Worm (Caenorhabditis elegans) whole organism, mixed stage, embryonic: ENCODE measurements around the gene ric-8.
A peak's percentile ranks its signal among the peaks of the same experiment; 100 is the strongest.

Source experiments
- M03D4.4 ChIP-seq: sonication (generic microtip); optimal IDR thresholded peaks from 2 replicates; lab custom pipeline; 2017; ENCODE audit warnings: mild to moderate bottlenecking, missing genetic modification characterization, missing compliant biosample characterization
- bed-3 ChIP-seq: fragments of 200-800 bp; sonication (Bioruptor generic); optimal IDR thresholded peaks from 3 replicates; lab custom pipeline; 2018; ENCODE audit warnings: mild to moderate bottlenecking, missing genetic modification characterization, moderate library complexity, missing compliant biosample characterization
- blmp-1 ChIP-seq: fragments of 150-350 bp; optimal IDR thresholded peaks from 2 replicates; lab custom pipeline; 2014; ENCODE audit warnings: missing biosample characterization, missing genetic modification characterization
- ceh-39 ChIP-seq: fragments of 150-350 bp; optimal IDR thresholded peaks from 2 replicates; lab custom pipeline; 2014; ENCODE audit warnings: missing biosample characterization, missing genetic modification characterization
- ceh-43 ChIP-seq: fragments of 200-800 bp; sonication (Bioruptor generic); optimal IDR thresholded peaks from 2 replicates; lab custom pipeline; 2018; ENCODE audit warnings: mild to moderate bottlenecking, missing genetic modification characterization, moderate library complexity, missing compliant biosample characterization
- ceh-83 ChIP-seq: fragments of 200-800 bp; sonication (Bioruptor generic); optimal IDR thresholded peaks from 2 replicates; lab custom pipeline; 2018; ENCODE audit warnings: mild to moderate bottlenecking, missing genetic modification characterization, missing compliant biosample characterization
- cnd-1 ChIP-seq: fragments of 200-800 bp; sonication (Bioruptor generic); optimal IDR thresholded peaks from 2 replicates; lab custom pipeline; 2018; ENCODE audit warnings: mild to moderate bottlenecking, missing genetic modification characterization, missing compliant biosample characterization
- drap-1 ChIP-seq: fragments of 200-800 bp; sonication (Bioruptor generic); optimal IDR thresholded peaks from 3 replicates; lab custom pipeline; 2018; ENCODE audit warnings: mild to moderate bottlenecking, missing genetic modification characterization, missing compliant biosample characterization
- elt-1 ChIP-seq: sonication (generic microtip); optimal IDR thresholded peaks from 2 replicates; lab custom pipeline; 2017; ENCODE audit warnings: missing genetic modification characterization, mild to moderate bottlenecking, missing compliant biosample characterization, antibody characterized with exemption, moderate library complexity, borderline replicate concordance; ENCODE audit not compliant: insufficient read depth
- elt-3 ChIP-seq: fragments of 150-350 bp; optimal IDR thresholded peaks from 2 replicates; lab custom pipeline; 2014; ENCODE audit warnings: missing biosample characterization, missing genetic modification characterization
- flh-1 ChIP-seq: fragments of 200-800 bp; sonication (Bioruptor generic); optimal IDR thresholded peaks from 2 replicates; lab custom pipeline; 2018; ENCODE audit warnings: mild to moderate bottlenecking, missing genetic modification characterization, moderate library complexity, missing compliant biosample characterization
- ham-2 ChIP-seq: fragments of 200-800 bp; sonication (Bioruptor generic); optimal IDR thresholded peaks from 2 replicates; lab custom pipeline; 2018; ENCODE audit warnings: mild to moderate bottlenecking, missing genetic modification characterization, missing compliant biosample characterization
- hlh-1 ChIP-seq: fragments of 150-350 bp; optimal IDR thresholded peaks from 2 replicates; lab custom pipeline; 2014; ENCODE audit warnings: missing biosample characterization, missing genetic modification reagents, missing genetic modification characterization
- lin-13 ChIP-seq: fragments of 150-350 bp; optimal IDR thresholded peaks from 2 replicates; lab custom pipeline; 2014; ENCODE audit warnings: missing biosample characterization, missing genetic modification characterization
- lin-32 ChIP-seq: fragments of 200-800 bp; sonication (Bioruptor generic); optimal IDR thresholded peaks from 2 replicates; lab custom pipeline; 2018; ENCODE audit warnings: mild to moderate bottlenecking, missing genetic modification characterization, missing compliant biosample characterization
- lsy-2 ChIP-seq: fragments of 150-350 bp; optimal IDR thresholded peaks from 2 replicates; lab custom pipeline; 2014; ENCODE audit warnings: missing biosample characterization, missing genetic modification characterization
- mab-5 ChIP-seq: fragments of 150-350 bp; optimal IDR thresholded peaks from 2 replicates; lab custom pipeline; 2014; ENCODE audit warnings: missing biosample characterization, missing genetic modification characterization
- mls-2 ChIP-seq: sonication (generic microtip); optimal IDR thresholded peaks from 2 replicates; lab custom pipeline; 2016; ENCODE audit warnings: mild to moderate bottlenecking, missing genetic modification characterization, moderate library complexity, missing compliant biosample characterization
- nhr-12 ChIP-seq: fragments of 150-350 bp; optimal IDR thresholded peaks from 2 replicates; lab custom pipeline; 2014; ENCODE audit warnings: missing biosample characterization, missing genetic modification characterization
- nhr-2 ChIP-seq: fragments of 150-350 bp; optimal IDR thresholded peaks from 2 replicates; lab custom pipeline; 2014; ENCODE audit warnings: missing biosample characterization, missing genetic modification characterization
- nhr-237 ChIP-seq: fragments of 150-350 bp; optimal IDR thresholded peaks from 2 replicates; lab custom pipeline; 2014; ENCODE audit warnings: missing biosample characterization, missing genetic modification characterization
- nhr-28 ChIP-seq: fragments of 150-350 bp; optimal IDR thresholded peaks from 2 replicates; lab custom pipeline; 2014; ENCODE audit warnings: missing biosample characterization, missing genetic modification characterization
- nhr-76 ChIP-seq: sonication (generic microtip); optimal IDR thresholded peaks from 2 replicates; lab custom pipeline; 2017; ENCODE audit warnings: missing biosample characterization, missing genetic modification characterization
- sem-2 ChIP-seq: fragments of 200-800 bp; sonication (Bioruptor generic); optimal IDR thresholded peaks from 2 replicates; lab custom pipeline; 2018; ENCODE audit warnings: mild to moderate bottlenecking, missing genetic modification characterization, missing compliant biosample characterization
- snpc-4 ChIP-seq: fragments of 150-350 bp; optimal IDR thresholded peaks from 2 replicates; lab custom pipeline; 2014; ENCODE audit warnings: missing biosample characterization, missing genetic modification characterization
- sptf-1 ChIP-seq: sonication (generic microtip); optimal IDR thresholded peaks from 2 replicates; lab custom pipeline; 2017; ENCODE audit warnings: mild to moderate bottlenecking, missing genetic modification characterization, moderate library complexity, missing compliant biosample characterization
- tbx-8 ChIP-seq: fragments of 200-800 bp; sonication (Bioruptor generic); optimal IDR thresholded peaks from 2 replicates; lab custom pipeline; 2018; ENCODE audit warnings: mild to moderate bottlenecking, missing genetic modification characterization, moderate library complexity, missing compliant biosample characterization
- unc-120 ChIP-seq: sonication (generic microtip); optimal IDR thresholded peaks from 2 replicates; lab custom pipeline; 2017; ENCODE audit warnings: missing genetic modification characterization, missing compliant biosample characterization; ENCODE audit not compliant: poor library complexity, severe bottlenecking
- unc-39 ChIP-seq: fragments of 150-350 bp; optimal IDR thresholded peaks from 2 replicates; lab custom pipeline; 2014; ENCODE audit warnings: missing biosample characterization, missing genetic modification characterization
- unc-62 ChIP-seq: fragments of 150-350 bp; optimal IDR thresholded peaks from 2 replicates; lab custom pipeline; 2014; ENCODE audit warnings: missing biosample characterization, missing genetic modification reagents, missing genetic modification characterization
- zip-8 ChIP-seq: fragments of 150-350 bp; optimal IDR thresholded peaks from 2 replicates; lab custom pipeline; 2014; ENCODE audit warnings: missing biosample characterization, missing genetic modification characterization
- ztf-11 ChIP-seq: fragments of 150-350 bp; optimal IDR thresholded peaks from 2 replicates; lab custom pipeline; 2014; ENCODE audit warnings: missing biosample characterization, missing genetic modification characterization

ric-8 gene

ce11 chrIV:2618611-2619010 is 24.2 kb upstream of the ric-8 start, which contains the start of gene smf-3:
Gene smf-3 (plus strand): TSS chrIV:2618869.
- TF ChIP-seq mls-2, result no peak
- no peak for TF ChIP-seq ztf-11 (tag; lab: Kevin White, UChicago)
- TF ChIP-seq tbx-8 (GFP tag; lab: Kevin White, UChicago), result no peak
- TF ChIP-seq nhr-2 (tag; lab: Kevin White, UChicago), result no peak
- TF ChIP-seq ceh-43 (GFP tag; lab: Kevin White, UChicago), result no peak
- TF ChIP-seq sem-2, result no peak
- TF ChIP-seq snpc-4, result no peak
- no peak for TF ChIP-seq lsy-2
- no peak for TF ChIP-seq drap-1 (GFP tag; lab: Kevin White, UChicago)
- TF ChIP-seq bed-3, result no peak
- no peak for TF ChIP-seq lin-13 (tag; lab: Kevin White, UChicago)
- no peak for TF ChIP-seq M03D4.4 (tag; lab: Kevin White, UChicago)
- no peak for TF ChIP-seq ceh-39 (tag; lab: Kevin White, UChicago)
- TF ChIP-seq unc-62 (GFP tag; lab: Kevin White, UChicago), result no peak
- TF ChIP-seq ham-2, result no peak
- TF ChIP-seq, all 35 proteins: peak for 0

- TF ChIP-seq ceh-39 (tag; lab: Kevin White, UChicago), result no peak
- TF ChIP-seq lin-13 (tag; lab: Kevin White, UChicago), result no peak
- TF ChIP-seq ceh-43 (GFP tag; lab: Kevin White, UChicago), result no peak
- TF ChIP-seq elt-3 (tag; lab: Kevin White, UChicago), result no peak
- TF ChIP-seq unc-62 (GFP tag; lab: Kevin White, UChicago), result no peak
- no peak for TF ChIP-seq unc-39 (tag; lab: Kevin White, UChicago)
- no peak for TF ChIP-seq mls-2
- no peak for TF ChIP-seq bed-3
- no peak for TF ChIP-seq blmp-1 (tag; lab: Kevin White, UChicago)
- TF ChIP-seq tbx-8 (GFP tag; lab: Kevin White, UChicago), result no peak
- no peak for TF ChIP-seq ztf-11 (tag; lab: Kevin White, UChicago)
- no peak for TF ChIP-seq ham-2
- TF ChIP-seq hlh-1 (tag; lab: Kevin White, UChicago), result no peak
- no peak for TF ChIP-seq unc-120
- TF ChIP-seq, all 35 proteins: peak for 0
Observed at ce11 chrIV:2628171-2628570, 14.6 kb upstream of the ric-8 start, which contains the start of gene ngn-1. Gene ngn-1 (minus strand): TSS chrIV:2628271.

ce11 chrIV:2630145-2630544 is 12.6 kb upstream of the ric-8 start:
- TF ChIP-seq nhr-2 (tag; lab: Kevin White, UChicago) (peak; percentile 30), unc-62 (GFP tag; lab: Kevin White, UChicago) (no peak)

- TF ChIP-seq nhr-2 (tag; lab: Kevin White, UChicago) (peak; percentile 53), elt-1 (tag; lab: Kevin White, UChicago) (no peak), lsy-2 (peak; percentile 60), zip-8 (peak; percentile 34)
- TF ChIP-seq, all 35 proteins: peak for 3
Observed at ce11 chrIV:2634992-2635391, 7.8 kb upstream of the ric-8 start.

- TF ChIP-seq sptf-1 (tag; lab: Kevin White, UChicago), result peak; percentile 83
- no peak for TF ChIP-seq nhr-28 (tag; lab: Kevin White, UChicago)
- TF ChIP-seq ceh-39 (tag; lab: Kevin White, UChicago), result no peak
- peak; percentile 58 for TF ChIP-seq sem-2
- TF ChIP-seq flh-1 (GFP tag; lab: Kevin White, UChicago), result peak; percentile 13
- TF ChIP-seq elt-1 (tag; lab: Kevin White, UChicago), result no peak
- TF ChIP-seq nhr-2 (tag; lab: Kevin White, UChicago), result peak; percentile 90
- TF ChIP-seq ceh-43 (GFP tag; lab: Kevin White, UChicago), result no peak
- no peak for TF ChIP-seq unc-62 (GFP tag; lab: Kevin White, UChicago)
- TF ChIP-seq ham-2, result peak; percentile 35
- no peak for TF ChIP-seq lsy-2
- peak; percentile 11 for TF ChIP-seq cnd-1 (tag; lab: Kevin White, UChicago)
- peak; percentile 50 for TF ChIP-seq bed-3
- TF ChIP-seq zip-8, result peak; percentile 90
- no peak for TF ChIP-seq ztf-11 (tag; lab: Kevin White, UChicago)
- no peak for TF ChIP-seq blmp-1 (tag; lab: Kevin White, UChicago)
- no peak for TF ChIP-seq nhr-76 (tag; lab: Kevin White, UChicago)
- peak; percentile 72 for TF ChIP-seq ceh-83 (GFP tag; lab: Kevin White, UChicago)
- TF ChIP-seq mab-5, result no peak
- no peak for TF ChIP-seq nhr-237 (tag; lab: Kevin White, UChicago)
- peak; percentile 52 for TF ChIP-seq M03D4.4 (tag; lab: Kevin White, UChicago)
- TF ChIP-seq nhr-12 (tag; lab: Kevin White, UChicago), result no peak
- TF ChIP-seq elt-3 (tag; lab: Kevin White, UChicago), result no peak
- TF ChIP-seq lin-13 (tag; lab: Kevin White, UChicago), result no peak
- TF ChIP-seq mls-2, result peak; percentile 59
- peak; percentile 19 for TF ChIP-seq lin-32 (GFP tag; lab: Kevin White, UChicago)
- peak; percentile 7 for TF ChIP-seq tbx-8 (GFP tag; lab: Kevin White, UChicago)
- peak; percentile 25 for TF ChIP-seq drap-1 (GFP tag; lab: Kevin White, UChicago)
- no peak for TF ChIP-seq hlh-1 (tag; lab: Kevin White, UChicago)
- TF ChIP-seq unc-120, result peak; percentile 49
- TF ChIP-seq, all 35 proteins: peak for 15
Observed at ce11 chrIV:2639666-2640273, 3.0 kb upstream of the ric-8 start.
